Worm (Caenorhabditis elegans) whole organism, young adult: Measurements from ENCODE around the gene F20D6.12.

Source experiments
- B0035.1 ChIP-seq: sonication (generic microtip); optimal IDR thresholded peaks from 2 replicates; lab custom pipeline; 2016; ENCODE audit warnings: missing genetic modification characterization, mild to moderate bottlenecking, missing compliant biosample characterization, missing genotype, missing genetic modification reagents
- B0261.1 ChIP-seq: sonication (generic microtip); optimal IDR thresholded peaks from 2 replicates; lab custom pipeline; 2016; ENCODE audit warnings: mild to moderate bottlenecking, missing genetic modification characterization, moderate library complexity, missing compliant biosample characterization
- C17E4.6 ChIP-seq: fragments of 200-800 bp; sonication (Bioruptor generic); IDR thresholded peaks from 2 replicates; pipeline ENCODE4 v1.3.6; 2022; ENCODE audit warnings: missing genetic modification reagents, missing genetic modification characterization, missing compliant biosample characterization
- F23B12.7 ChIP-seq: sonication (generic microtip); optimal IDR thresholded peaks from 2 replicates; lab custom pipeline; 2017; ENCODE audit warnings: missing genetic modification characterization, mild to moderate bottlenecking, missing compliant biosample characterization, antibody characterized with exemption, moderate library complexity; ENCODE audit not compliant: insufficient read depth
- F33H1.4 ChIP-seq: fragments of 200-800 bp; sonication (Bioruptor generic); IDR thresholded peaks from 2 replicates; pipeline ENCODE4 v1.3.6; 2022; ENCODE audit warnings: missing genetic modification reagents, missing genetic modification characterization, missing compliant biosample characterization
- F52B5.7 ChIP-seq: sonication (generic microtip); optimal IDR thresholded peaks from 2 replicates; lab custom pipeline; 2016; ENCODE audit warnings: mild to moderate bottlenecking, missing genetic modification characterization, missing compliant biosample characterization
- Y53F4B.3 ChIP-seq: fragments of 200-800 bp; sonication (Bioruptor generic); IDR thresholded peaks from 2 replicates; pipeline ENCODE4 v1.3.6; 2022; ENCODE audit warnings: missing genetic modification reagents, missing genetic modification characterization, missing compliant biosample characterization
- Y56A3A.18 ChIP-seq: fragments of 200-800 bp; sonication (Bioruptor generic); IDR thresholded peaks from 2 replicates; pipeline ENCODE4 v1.3.6; 2022; ENCODE audit warnings: missing genetic modification reagents, missing genetic modification characterization, missing compliant biosample characterization
- Y67H2A.10 ChIP-seq: fragments of 200-800 bp; sonication (Bioruptor generic); conservative IDR thresholded peaks from 2 replicates; pipeline ENCODE4 v1.3.6; 2022; ENCODE audit warnings: missing genetic modification reagents, missing genetic modification characterization, missing compliant biosample characterization
- Y79H2A.3 ChIP-seq: fragments of 200-800 bp; sonication (Bioruptor generic); conservative IDR thresholded peaks from 2 replicates; pipeline ENCODE4 v1.3.6; 2022; ENCODE audit warnings: missing genetic modification reagents, missing genetic modification characterization, missing compliant biosample characterization
- ZK185.1 ChIP-seq: sonication (generic microtip); optimal IDR thresholded peaks from 2 replicates; lab custom pipeline; 2016; ENCODE audit warnings: mild to moderate bottlenecking, missing genetic modification characterization, missing compliant biosample characterization; ENCODE audit not compliant: poor library complexity, severe bottlenecking
- ama-1 ChIP-seq, 3 experiments: fragments of 150-350 bp in 1 of 3; sonication (generic microtip) in 2 of 3; optimal IDR thresholded peaks; 2 replicates each; lab custom pipeline; 2014 to 2018; ENCODE audit warnings: missing biosample characterization in 2 of 3, missing genetic modification characterization in 2 of 3, missing genetic modification reagents in 2 of 3
- aptf-3 ChIP-seq: fragments of 200-800 bp; sonication (Bioruptor generic); IDR thresholded peaks from 2 replicates; pipeline ENCODE4 v1.3.6; 2022; ENCODE audit warnings: missing genetic modification characterization, missing compliant biosample characterization
- attf-5 ChIP-seq: fragments of 200-800 bp; sonication (Bioruptor generic); optimal IDR thresholded peaks from 2 replicates; lab custom pipeline; 2018; ENCODE audit warnings: mild to moderate bottlenecking, missing genetic modification characterization, missing compliant biosample characterization
- bed-2 ChIP-seq: fragments of 200-800 bp; sonication (Bioruptor generic); IDR thresholded peaks from 2 replicates; pipeline ENCODE4 v1.3.6; 2022; ENCODE audit warnings: missing genetic modification reagents, missing genetic modification characterization, missing compliant biosample characterization
- cebp-1 ChIP-seq, 2 experiments: fragments of 200-800 bp in 1 of 2; sonication (Bioruptor generic) in 1 of 2; sonication (generic microtip) in 1 of 2; IDR thresholded peaks in 1 of 2; optimal IDR thresholded peaks in 1 of 2; 2 replicates each; pipeline versions ENCODE4 v1.3.6 to Lab custom; 2017 to 2022; ENCODE audit warnings: missing compliant biosample characterization in 2 of 2, missing genetic modification characterization in 2 of 2, mild to moderate bottlenecking in 1 of 2, missing genetic modification reagents in 1 of 2, moderate library complexity in 1 of 2
- ceh-100 ChIP-seq: fragments of 200-800 bp; sonication (Bioruptor generic); IDR thresholded peaks from 2 replicates; pipeline ENCODE4 v1.3.6; 2022; ENCODE audit warnings: missing genetic modification reagents, missing genetic modification characterization, missing compliant biosample characterization
- ceh-79 ChIP-seq: sonication (generic microtip); optimal IDR thresholded peaks from 2 replicates; lab custom pipeline; 2017; ENCODE audit warnings: mild to moderate bottlenecking, missing genetic modification characterization, missing compliant biosample characterization
- die-1 ChIP-seq: sonication (generic microtip); optimal IDR thresholded peaks from 2 replicates; lab custom pipeline; 2016; ENCODE audit warnings: missing genotype, mild to moderate bottlenecking, missing genetic modification characterization, missing compliant biosample characterization
- dpl-1 ChIP-seq: fragments of 150-350 bp; optimal IDR thresholded peaks from 2 replicates; lab custom pipeline; 2014; ENCODE audit warnings: missing biosample characterization, missing genetic modification reagents, missing genetic modification characterization
- efl-1 ChIP-seq: fragments of 150-350 bp; optimal IDR thresholded peaks from 2 replicates; lab custom pipeline; 2014; ENCODE audit warnings: missing biosample characterization, missing genetic modification reagents, missing genetic modification characterization
- egl-18 ChIP-seq: fragments of 200-800 bp; sonication (Bioruptor generic); IDR thresholded peaks from 2 replicates; pipeline ENCODE4 v1.3.6; 2022; ENCODE audit warnings: missing genetic modification reagents, missing genetic modification characterization, missing compliant biosample characterization
- egrh-3 ChIP-seq: fragments of 200-800 bp; sonication (Bioruptor generic); IDR thresholded peaks from 2 replicates; pipeline ENCODE4 v1.3.6; 2022; ENCODE audit warnings: missing genetic modification reagents, missing genetic modification characterization, missing compliant biosample characterization
- fkh-3 ChIP-seq: sonication (generic microtip); optimal IDR thresholded peaks from 2 replicates; lab custom pipeline; 2016; ENCODE audit warnings: mild to moderate bottlenecking, missing genetic modification characterization, missing compliant biosample characterization
- gei-17 ChIP-seq: fragments of 200-800 bp; sonication (Bioruptor generic); optimal IDR thresholded peaks from 2 replicates; lab custom pipeline; 2018; ENCODE audit warnings: mild to moderate bottlenecking, missing genetic modification characterization, missing compliant biosample characterization
- him-1 ChIP-seq: sonication (generic microtip); optimal IDR thresholded peaks from 2 replicates; lab custom pipeline; 2016; ENCODE audit warnings: missing genotype, missing genetic modification reagents, missing genetic modification characterization, missing compliant biosample characterization
- hmg-1.2 ChIP-seq: fragments of 200-800 bp; sonication (Bioruptor generic); IDR thresholded peaks from 2 replicates; pipeline ENCODE4 v1.3.6; 2022; ENCODE audit warnings: missing genetic modification reagents, missing genetic modification characterization, missing compliant biosample characterization
- hmg-20 ChIP-seq: fragments of 200-800 bp; sonication (Bioruptor generic); IDR thresholded peaks from 2 replicates; pipeline ENCODE4 v1.3.6; 2022; ENCODE audit warnings: missing genetic modification reagents, missing genetic modification characterization, missing compliant biosample characterization
- hrde-1 ChIP-seq: sonication (generic microtip); optimal IDR thresholded peaks from 2 replicates; lab custom pipeline; 2016; ENCODE audit warnings: missing genetic modification characterization, mild to moderate bottlenecking, missing compliant biosample characterization, moderate library complexity, missing genotype, missing genetic modification reagents, borderline replicate concordance
- hsf-1 ChIP-seq: fragments of 200-800 bp; sonication (Bioruptor generic); IDR thresholded peaks from 2 replicates; pipeline ENCODE4 v1.3.6; 2022; ENCODE audit warnings: missing genetic modification reagents, missing genetic modification characterization, missing compliant biosample characterization
- lin-35 ChIP-seq, 3 experiments: fragments of 150-350 bp in 2 of 3; sonication (generic microtip) in 1 of 3; optimal IDR thresholded peaks; 2 replicates each; lab custom pipeline; 2014 to 2018; ENCODE audit warnings: missing biosample characterization in 3 of 3, missing genetic modification characterization in 3 of 3, missing genetic modification reagents in 3 of 3
- mel-28 ChIP-seq: sonication (generic microtip); optimal IDR thresholded peaks from 2 replicates; lab custom pipeline; 2016; ENCODE audit warnings: borderline replicate concordance, mild to moderate bottlenecking, missing genetic modification characterization, missing compliant biosample characterization
- nfya-2 ChIP-seq: fragments of 200-800 bp; sonication (Bioruptor generic); IDR thresholded peaks from 2 replicates; pipeline ENCODE4 v1.3.6; 2022; ENCODE audit warnings: missing genetic modification reagents, missing genetic modification characterization, missing compliant biosample characterization
- nfyb-1 ChIP-seq: fragments of 200-800 bp; sonication (Bioruptor generic); IDR thresholded peaks from 2 replicates; pipeline ENCODE4 v1.3.6; 2022; ENCODE audit warnings: missing genetic modification reagents, missing genetic modification characterization, missing compliant biosample characterization
- nhr-179 ChIP-seq: sonication (generic microtip); optimal IDR thresholded peaks from 2 replicates; lab custom pipeline; 2016; ENCODE audit warnings: mild to moderate bottlenecking, missing genetic modification characterization, missing compliant biosample characterization
- nhr-27 ChIP-seq: fragments of 200-800 bp; sonication (Bioruptor generic); optimal IDR thresholded peaks from 2 replicates; lab custom pipeline; 2018; ENCODE audit warnings: mild to moderate bottlenecking, missing genetic modification characterization, moderate library complexity, missing compliant biosample characterization
- nhr-90 ChIP-seq: sonication (generic microtip); optimal IDR thresholded peaks from 2 replicates; lab custom pipeline; 2016; ENCODE audit warnings: missing genotype, mild to moderate bottlenecking, missing genetic modification characterization, missing compliant biosample characterization
- repo-1 ChIP-seq: sonication (generic microtip); optimal IDR thresholded peaks from 2 replicates; lab custom pipeline; 2017; ENCODE audit warnings: mild to moderate bottlenecking, missing genetic modification characterization, missing compliant biosample characterization
- sdz-38 ChIP-seq: sonication (generic microtip); optimal IDR thresholded peaks from 2 replicates; lab custom pipeline; 2016; ENCODE audit warnings: missing genotype, missing genetic modification characterization, missing compliant biosample characterization
- snpc-1.1 ChIP-seq: sonication (generic microtip); optimal IDR thresholded peaks from 2 replicates; lab custom pipeline; 2017; ENCODE audit warnings: missing genetic modification characterization, mild to moderate bottlenecking, missing compliant biosample characterization, antibody characterized with exemption, moderate library complexity, missing genotype, missing genetic modification reagents; ENCODE audit not compliant: insufficient read depth
- sptf-2 ChIP-seq: fragments of 200-800 bp; sonication (Bioruptor generic); optimal IDR thresholded peaks from 2 replicates; lab custom pipeline; 2018; ENCODE audit warnings: mild to moderate bottlenecking, missing genetic modification characterization, missing compliant biosample characterization
- tbp1 ChIP-seq: fragments of 200-800 bp; sonication (Bioruptor generic); optimal IDR thresholded peaks from 2 replicates; lab custom pipeline; 2018; ENCODE audit warnings: mild to moderate bottlenecking, missing genetic modification characterization, missing compliant biosample characterization
- tbx-9 ChIP-seq: sonication (generic microtip); optimal IDR thresholded peaks from 2 replicates; lab custom pipeline; 2016; ENCODE audit warnings: borderline replicate concordance, missing genetic modification characterization, inconsistent platforms, missing compliant biosample characterization
- unc-62 ChIP-seq: fragments of 150-350 bp; optimal IDR thresholded peaks from 2 replicates; lab custom pipeline; 2014; ENCODE audit warnings: missing biosample characterization, missing genetic modification reagents, missing genetic modification characterization
- xnd-1 ChIP-seq: sonication (generic microtip); optimal IDR thresholded peaks from 2 replicates; lab custom pipeline; 2016; ENCODE audit warnings: missing genotype, missing genetic modification reagents, missing genetic modification characterization, missing compliant biosample characterization
- zfh-2 ChIP-seq: fragments of 200-800 bp; sonication (Bioruptor generic); conservative IDR thresholded peaks from 2 replicates; pipeline ENCODE4 v1.3.6; 2022; ENCODE audit warnings: missing genetic modification reagents, missing genetic modification characterization, missing compliant biosample characterization
- zim-3 ChIP-seq: sonication (generic microtip); optimal IDR thresholded peaks from 2 replicates; lab custom pipeline; 2017; ENCODE audit warnings: mild to moderate bottlenecking, missing genetic modification characterization, moderate library complexity, missing compliant biosample characterization

Gene F20D6.12

ce11 chrV:8235331-8235730 lies 45.4 kb upstream of the F20D6.12 start (continued):
- TF ChIP-seq cebp-1 (GFP tag; IDR thresholded peaks at IDR 0.05; lab: Robert Waterston, UW) (no peak), cebp-1 (tag; optimal IDR thresholded peaks at IDR 0.05; lab: Kevin White, UChicago) (no peak), zfh-2 (GFP tag; lab: Robert Waterston, UW) (no peak), ZK185.1 (tag; lab: Kevin White, UChicago) (peak; percentile 4), ama-1 (optimal IDR thresholded peaks at IDR 0.05; lab: Kevin White, UChicago) (no peak), ama-1 (GFP tag; optimal IDR thresholded peaks at IDR 0.05; lab: Kevin White, UChicago) (no peak), xnd-1 (tag; lab: Kevin White, UChicago) (no peak), unc-62 (no peak), hmg-1.2 (GFP tag; lab: Robert Waterston, UW) (peak; percentile 71), lin-35 (GFP tag; optimal IDR thresholded peaks at IDR 0.05; lab: Kevin White, UChicago) (no peak), B0035.1 (tag; lab: Kevin White, UChicago) (no peak), Y56A3A.18 (0 out of 2 replicates have a peak, but pooled peaks have one; percentile 36), F23B12.7 (tag; lab: Kevin White, UChicago) (peak; percentile 60), zim-3 (tag; lab: Kevin White, UChicago) (no peak), snpc-1.1 (peak; percentile 14), die-1 (peak; percentile 63), Y67H2A.10 (GFP tag; lab: Robert Waterston, UW) (no peak), attf-5 (GFP tag; lab: Kevin White, UChicago) (no peak), Y79H2A.3 (GFP tag; lab: Robert Waterston, UW) (no peak), nhr-27 (tag; lab: Kevin White, UChicago) (no peak), efl-1 (no peak), egl-18 (GFP tag; lab: Robert Waterston, UW) (0 out of 2 replicates have a peak, but pooled peaks have one; percentile 14), B0261.1 (peak; percentile 77), C17E4.6 (no peak), fkh-3 (tag; lab: Kevin White, UChicago) (no peak), Y53F4B.3 (GFP tag; lab: Robert Waterston, UW) (no peak), hrde-1 (tag; lab: Kevin White, UChicago) (no peak), mel-28 (tag; lab: Kevin White, UChicago) (no peak), bed-2 (no peak), nfyb-1 (GFP tag; lab: Robert Waterston, UW) (peak; percentile 72; the same call in 1 of the 2 replicates), F33H1.4 (GFP tag; lab: Robert Waterston, UW) (peak; percentile 18; the same call in 1 of the 2 replicates), sptf-2 (GFP tag; lab: Kevin White, UChicago) (no peak), hsf-1 (GFP tag; lab: Robert Waterston, UW) (no peak), ceh-79 (no peak), hmg-20 (GFP tag; lab: Robert Waterston, UW) (no peak)

- no peak for TF ChIP-seq nhr-179
- no peak for TF ChIP-seq dpl-1 (GFP tag; lab: Kevin White, UChicago)
- TF ChIP-seq aptf-3 (GFP tag; lab: Robert Waterston, UW) = no peak
- no peak for TF ChIP-seq egrh-3
- peak; percentile 12; the same call in 1 of the 2 replicates for TF ChIP-seq ceh-100 (GFP tag; lab: Robert Waterston, UW)
- TF ChIP-seq sptf-2 (GFP tag; lab: Kevin White, UChicago) = no peak
- TF ChIP-seq nfya-2 = no peak
- TF ChIP-seq F52B5.7 = no peak
- TF ChIP-seq gei-17 = no peak
- TF ChIP-seq tbp1 (GFP tag; lab: Kevin White, UChicago) = peak; percentile 91
- no peak for TF ChIP-seq sdz-38
- TF ChIP-seq repo-1 (tag; lab: Kevin White, UChicago) = no peak
- TF ChIP-seq F23B12.7 (tag; lab: Kevin White, UChicago) = no peak
- TF ChIP-seq nhr-90 (tag; lab: Kevin White, UChicago) = peak; percentile 65
- no peak for TF ChIP-seq Y79H2A.3 (GFP tag; lab: Robert Waterston, UW)
- TF ChIP-seq Y67H2A.10 (GFP tag; lab: Robert Waterston, UW) = no peak
- peak; percentile 78 for TF ChIP-seq him-1 (tag; lab: Kevin White, UChicago)
- TF ChIP-seq ZK185.1 (tag; lab: Kevin White, UChicago) = peak; percentile 65
- no peak for TF ChIP-seq tbx-9 (tag; lab: Kevin White, UChicago)
Observed at ce11 chrV:8230056-8230455, 40.1 kb upstream of the F20D6.12 start.
